Fruit fly (Drosophila melanogaster) whole organism, wandering third instar larva: Measurements from ENCODE around the gene mab-21.

Experiments
- Abd-B ChIP-seq: fragments of >200 bp; optimal IDR thresholded peaks from 2 replicates; lab custom pipeline; 2017; ENCODE audit warnings: missing biosample characterization, missing genetic modification characterization
- CG32264 ChIP-seq: fragments of 200-800 bp; sonication (Bioruptor generic); optimal IDR thresholded peaks from 2 replicates; lab custom pipeline; 2016; ENCODE audit warnings: missing biosample characterization, missing genetic modification characterization
- CG9705 ChIP-seq: fragments of 200-800 bp; sonication (Bioruptor generic); optimal IDR thresholded peaks from 2 replicates; lab custom pipeline; 2018; ENCODE audit warnings: missing biosample characterization, mild to moderate bottlenecking, missing genetic modification characterization
- CrebA ChIP-seq: fragments of 200-800 bp; sonication (Bioruptor generic); optimal IDR thresholded peaks from 2 replicates; lab custom pipeline; 2016; ENCODE audit warnings: missing biosample characterization, mild to moderate bottlenecking, missing genetic modification characterization, borderline replicate concordance
- Dfd ChIP-seq: fragments of >200 bp; optimal IDR thresholded peaks from 2 replicates; lab custom pipeline; 2017; ENCODE audit warnings: missing biosample characterization, missing genetic modification characterization
- Dif ChIP-seq: fragments of 200-275, 200-300 bp; sonication (Bioruptor generic); optimal IDR thresholded peaks from 2 replicates; lab custom pipeline; 2018; ENCODE audit warnings: missing biosample characterization, missing genetic modification characterization; ENCODE audit not compliant: partially characterized antibody
- HLH106 ChIP-seq: fragments of 200-800 bp; optimal IDR thresholded peaks from 3 replicates; lab custom pipeline; 2019; ENCODE audit warnings: missing biosample characterization, mild to moderate bottlenecking, missing genetic modification characterization, moderate library complexity
- Hnf4 ChIP-seq: fragments of 200-800 bp; sonication (Bioruptor generic); optimal IDR thresholded peaks from 2 replicates; lab custom pipeline; 2016; ENCODE audit warnings: missing biosample characterization, mild to moderate bottlenecking, missing genetic modification characterization
- Jra ChIP-seq: sonication (Bioruptor generic); optimal IDR thresholded peaks from 2 replicates; lab custom pipeline; 2016; ENCODE audit warnings: missing biosample characterization, missing genetic modification characterization
- Mio ChIP-seq: sonication (Bioruptor generic); optimal IDR thresholded peaks from 2 replicates; lab custom pipeline; 2016; ENCODE audit warnings: missing biosample characterization, missing genetic modification characterization
- OdsH ChIP-seq: fragments of 200-800 bp; sonication (Bioruptor generic); optimal IDR thresholded peaks from 2 replicates; lab custom pipeline; 2016; ENCODE audit warnings: missing biosample characterization, mild to moderate bottlenecking, missing genetic modification characterization
- Rel ChIP-seq, 2 experiments: fragments of 200-800 bp; sonication (Bioruptor generic) in 1 of 2; optimal IDR thresholded peaks; 2 replicates in 1 of 2; 3 replicates in 1 of 2; lab custom pipeline; 2016 to 2019; ENCODE audit warnings: mild to moderate bottlenecking in 2 of 2, missing biosample characterization in 2 of 2, missing genetic modification characterization in 2 of 2, moderate library complexity in 1 of 2
- Sp1 ChIP-seq: fragments of 200-800 bp; sonication (Bioruptor generic); optimal IDR thresholded peaks from 3 replicates; lab custom pipeline; 2019; ENCODE audit warnings: missing biosample characterization, mild to moderate bottlenecking, missing genetic modification characterization, moderate library complexity
- Vsx2 ChIP-seq: fragments of 200-300, 225-300 bp; sonication (Bioruptor generic); optimal IDR thresholded peaks from 2 replicates; lab custom pipeline; 2018; ENCODE audit warnings: missing biosample characterization, missing genetic modification characterization; ENCODE audit not compliant: partially characterized antibody
- br ChIP-seq: fragments of 200-800 bp; sonication (Bioruptor generic); optimal IDR thresholded peaks from 2 replicates; lab custom pipeline; 2016; ENCODE audit warnings: missing biosample characterization, missing genetic modification characterization
- brk ChIP-seq: fragments of 200-800 bp; sonication (Bioruptor generic); optimal IDR thresholded peaks from 2 replicates; lab custom pipeline; 2016; ENCODE audit warnings: missing biosample characterization, mild to moderate bottlenecking, missing genetic modification characterization
- dl ChIP-seq, 2 experiments: fragments of 175-275, 200-275 bp in 1 of 2; fragments of 200-275 bp in 1 of 2; sonication (Bioruptor generic); optimal IDR thresholded peaks; lab custom pipeline; 2018; ENCODE audit warnings: mild to moderate bottlenecking in 2 of 2, missing biosample characterization in 2 of 2, missing genetic modification characterization in 2 of 2, moderate library complexity in 2 of 2; ENCODE audit not compliant: partially characterized antibody in 2 of 2, insufficient read depth in 1 of 2
- dmrt93B ChIP-seq: fragments of 200-800 bp; sonication (Bioruptor generic); optimal IDR thresholded peaks from 2 replicates; lab custom pipeline; 2018; ENCODE audit warnings: missing biosample characterization, mild to moderate bottlenecking, missing genetic modification characterization
- dsf ChIP-seq: sonication (Bioruptor generic); optimal IDR thresholded peaks from 2 replicates; lab custom pipeline; 2016; ENCODE audit warnings: missing biosample characterization, missing genetic modification characterization, borderline replicate concordance
- ey ChIP-seq: fragments of 200-800 bp; sonication (Bioruptor generic); optimal IDR thresholded peaks from 2 replicates; lab custom pipeline; 2016; ENCODE audit warnings: missing biosample characterization, missing genetic modification characterization
- foxo ChIP-seq, 2 experiments: fragments of 200-800 bp; sonication (Bioruptor generic); optimal IDR thresholded peaks; 2 replicates in 1 of 2; 3 replicates in 1 of 2; lab custom pipeline; 2016 to 2017; ENCODE audit warnings: missing biosample characterization in 2 of 2, missing genetic modification characterization in 2 of 2
- fru ChIP-seq: fragments of 200-800 bp; sonication (Bioruptor generic); optimal IDR thresholded peaks from 3 replicates; lab custom pipeline; 2016; ENCODE audit warnings: missing biosample characterization, mild to moderate bottlenecking, missing genetic modification characterization
- h ChIP-seq: fragments of 200-800 bp; sonication (Bioruptor generic); optimal IDR thresholded peaks from 3 replicates; lab custom pipeline; 2016; ENCODE audit warnings: missing biosample characterization, mild to moderate bottlenecking, missing genetic modification characterization
- jim ChIP-seq: fragments of 175-275, 200-325 bp; sonication (Bioruptor generic); optimal IDR thresholded peaks from 2 replicates; lab custom pipeline; 2016; ENCODE audit warnings: missing biosample characterization, mild to moderate bottlenecking, missing genetic modification characterization
- psq ChIP-seq: fragments of 200-800 bp; sonication (Bioruptor generic); optimal IDR thresholded peaks from 3 replicates; lab custom pipeline; 2017; ENCODE audit warnings: missing biosample characterization, mild to moderate bottlenecking, missing genetic modification characterization, moderate library complexity
- rgr ChIP-seq: fragments of 200-800 bp; sonication (Bioruptor generic); optimal IDR thresholded peaks from 3 replicates; lab custom pipeline; 2016; ENCODE audit warnings: missing biosample characterization, mild to moderate bottlenecking, missing genetic modification characterization
- sage ChIP-seq: fragments of 200-800 bp; sonication (Bioruptor generic); optimal IDR thresholded peaks from 2 replicates; lab custom pipeline; 2016; ENCODE audit warnings: missing biosample characterization, mild to moderate bottlenecking, missing genetic modification characterization
- tai ChIP-seq: sonication (Bioruptor generic); optimal IDR thresholded peaks from 2 replicates; lab custom pipeline; 2016; ENCODE audit warnings: missing biosample characterization, missing genetic modification characterization
- usp ChIP-seq: fragments of >200 bp; optimal IDR thresholded peaks from 2 replicates; lab custom pipeline; 2017; ENCODE audit warnings: missing biosample characterization, missing genetic modification characterization
- woc ChIP-seq: sonication (Bioruptor generic); optimal IDR thresholded peaks from 2 replicates; lab custom pipeline; 2016; ENCODE audit warnings: missing biosample characterization, mild to moderate bottlenecking, missing genetic modification characterization

Gene mab-21

DNA sequence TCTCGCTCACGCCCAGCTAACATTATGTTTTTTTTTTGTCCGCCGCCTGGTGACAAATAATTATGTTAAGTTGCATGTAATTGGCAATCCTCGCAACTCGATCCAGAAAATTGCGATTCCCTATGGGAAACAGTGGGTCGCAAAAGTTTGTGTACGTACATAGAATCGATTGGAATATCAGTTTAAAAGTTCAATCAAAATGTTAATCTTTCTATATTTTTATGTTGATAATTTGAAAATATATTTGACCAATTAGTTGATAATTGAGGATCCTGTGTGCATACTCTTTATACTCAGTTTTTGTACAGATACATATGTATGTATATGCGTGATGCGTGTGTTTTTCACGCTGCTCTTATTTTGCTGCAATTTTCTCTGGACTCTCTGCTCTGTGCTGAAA is 14.9 kb upstream of the mab-21 start (continued):
- TF ChIP-seq Jra, result no peak
- TF ChIP-seq HLH106, result peak; percentile 56
- no peak for TF ChIP-seq Vsx2
- no peak for TF ChIP-seq Rel (GFP tag; optimal IDR thresholded peaks at IDR 0.05; lab: Kevin White, UChicago)
- TF ChIP-seq Rel (tag; optimal IDR thresholded peaks at IDR 0.05; lab: Kevin White, UChicago), result no peak
- TF ChIP-seq usp (GFP tag; lab: Kevin White, UChicago), result no peak
- TF ChIP-seq, all 38 proteins: peak for 8

dm6 chrX:6024638-6025037 is 11.7 kb upstream of the mab-21 start:
- peak; percentile 68 for TF ChIP-seq Hnf4 (GFP tag; lab: Kevin White, UChicago)
- peak; percentile 44 for TF ChIP-seq woc
- peak; percentile 70 for TF ChIP-seq fru
- TF ChIP-seq ey (GFP tag; lab: Kevin White, UChicago), result peak; percentile 48
- TF ChIP-seq rgr, result peak; percentile 61
- peak; percentile 70 for TF ChIP-seq h (GFP tag; lab: Kevin White, UChicago)
- no peak for TF ChIP-seq Vsx2
- TF ChIP-seq OdsH (GFP tag; lab: Kevin White, UChicago), result peak; percentile 65
- no peak for TF ChIP-seq Mio (GFP tag; lab: Kevin White, UChicago)
- TF ChIP-seq psq (GFP tag; lab: Kevin White, UChicago), result peak; percentile 54
- TF ChIP-seq foxo (GFP tag; optimal IDR thresholded peaks at IDR 0.05; lab: Kevin White, UChicago), result peak in 1 of 2 experiments; percentile 67
- no peak for TF ChIP-seq Rel (GFP tag; optimal IDR thresholded peaks at IDR 0.05; lab: Kevin White, UChicago)
- TF ChIP-seq Rel (tag; optimal IDR thresholded peaks at IDR 0.05; lab: Kevin White, UChicago), result no peak
- TF ChIP-seq brk (GFP tag; lab: Kevin White, UChicago), result no peak
- TF ChIP-seq br, result peak; percentile 64
- no peak for TF ChIP-seq Dfd (GFP tag; lab: Kevin White, UChicago)
- TF ChIP-seq Jra, result peak; percentile 28
- TF ChIP-seq Sp1 (GFP tag; lab: Kevin White, UChicago), result peak; percentile 59
- peak; percentile 71 for TF ChIP-seq HLH106
- TF ChIP-seq tai, result no peak
- peak; percentile 50 for TF ChIP-seq dmrt93B (GFP tag; lab: Kevin White, UChicago)

dm6 chrX:6022090-6022489 is 9.1 kb upstream of the mab-21 start:
- TF ChIP-seq h (GFP tag; lab: Kevin White, UChicago) (peak; percentile 61), OdsH (GFP tag; lab: Kevin White, UChicago) (peak; percentile 51), Hnf4 (GFP tag; lab: Kevin White, UChicago) (peak; percentile 27), rgr (peak; percentile 42), Sp1 (GFP tag; lab: Kevin White, UChicago) (peak; percentile 44), psq (GFP tag; lab: Kevin White, UChicago) (peak; percentile 17), dl (GFP tag; optimal IDR thresholded peaks at IDR 0.05; lab: Kevin White, UChicago; ENCODE audit: insufficient read depth in 1 of 2, partially characterized antibody in 2 of 2) (no peak), dmrt93B (GFP tag; lab: Kevin White, UChicago) (peak; percentile 18), fru (peak; percentile 42), dsf (GFP tag; lab: Kevin White, UChicago) (no peak), Jra (no peak), HLH106 (peak; percentile 51), CG32264 (GFP tag; lab: Kevin White, UChicago) (no peak), br (peak; percentile 47), CrebA (GFP tag; lab: Kevin White, UChicago) (no peak), ey (GFP tag; lab: Kevin White, UChicago) (peak; percentile 30), foxo (GFP tag; optimal IDR thresholded peaks at IDR 0.05; lab: Kevin White, UChicago) (peak in 1 of 2 experiments; percentile 60), usp (GFP tag; lab: Kevin White, UChicago) (no peak)
- TF ChIP-seq, all 38 proteins: peak for 12

- TF ChIP-seq Vsx2 (no peak), rgr (peak; percentile 41), dmrt93B (GFP tag; lab: Kevin White, UChicago) (no peak), tai (peak; percentile 56), HLH106 (peak; percentile 61), Abd-B (GFP tag; lab: Kevin White, UChicago) (no peak), Rel (GFP tag; optimal IDR thresholded peaks at IDR 0.05; lab: Kevin White, UChicago) (no peak), Rel (tag; optimal IDR thresholded peaks at IDR 0.05; lab: Kevin White, UChicago) (no peak), ey (GFP tag; lab: Kevin White, UChicago) (peak; percentile 60), Hnf4 (GFP tag; lab: Kevin White, UChicago) (peak; percentile 58), fru (peak; percentile 71), sage (peak; percentile 25), woc (peak; percentile 59), jim (GFP tag; lab: Kevin White, UChicago) (no peak), foxo (GFP tag; optimal IDR thresholded peaks at IDR 0.05; lab: Kevin White, UChicago) (peak in 1 of 2 experiments; percentile 58), CG9705 (GFP tag; lab: Kevin White, UChicago) (no peak), Jra (peak; percentile 31), br (peak; percentile 64), Sp1 (GFP tag; lab: Kevin White, UChicago) (peak; percentile 43), h (GFP tag; lab: Kevin White, UChicago) (peak; percentile 53), Dif (GFP tag; lab: Kevin White, UChicago) (no peak), Dfd (GFP tag; lab: Kevin White, UChicago) (no peak), dl (GFP tag; optimal IDR thresholded peaks at IDR 0.05; lab: Kevin White, UChicago; ENCODE audit: insufficient read depth in 1 of 2, partially characterized antibody in 2 of 2) (no peak), OdsH (GFP tag; lab: Kevin White, UChicago) (peak; percentile 6), psq (GFP tag; lab: Kevin White, UChicago) (peak; percentile 2)
These were observed 8.4 kb upstream of the mab-21 start for dm6 chrX:6021414-6021813.
